Worm (Caenorhabditis elegans) whole organism, early embryonic: ENCODE measurements around the gene scl-25.
"Not testable (repeated sequence)": the region's sequence is repeated elsewhere in the genome, so short reads cannot be mapped to it uniquely, and the experiment has no call there.

Experiments
- aly-1 ChIP-seq: sonication (generic microtip); optimal IDR thresholded peaks from 2 replicates; lab custom pipeline; 2016; ENCODE audit warnings: missing genetic modification characterization, missing compliant biosample characterization
- ama-1 ChIP-seq: fragments of 150-350 bp; optimal IDR thresholded peaks from 2 replicates; lab custom pipeline; 2014
- pes-1 ChIP-seq: fragments of 200-800 bp; sonication (Bioruptor generic); IDR thresholded peaks from 2 replicates; pipeline ENCODE4 v1.3.6; 2022; ENCODE audit warnings: missing genetic modification reagents, missing genetic modification characterization, missing compliant biosample characterization
- scrt-1 ChIP-seq: fragments of 200-800 bp; sonication (Bioruptor generic); IDR thresholded peaks from 2 replicates; pipeline ENCODE4 v1.3.6; 2022; ENCODE audit warnings: missing genetic modification characterization, missing compliant biosample characterization
- sea-1 ChIP-seq: fragments of 200-800 bp; sonication (Bioruptor generic); conservative IDR thresholded peaks from 2 replicates; pipeline ENCODE4 v1.3.6; 2022; ENCODE audit warnings: missing genetic modification characterization, missing compliant biosample characterization

ce11 chrV:17255028-17255427 lies 29.5 kb downstream of the scl-25 start, which contains the start of gene srh-116:
- not testable (repeated sequence) for TF ChIP-seq pes-1 (GFP tag; lab: Robert Waterston, UW); scrt-1 (GFP tag; lab: Robert Waterston, UW); sea-1 (GFP tag; lab: Robert Waterston, UW); aly-1 (tag; lab: Kevin White, UChicago); ama-1
